Worm (Caenorhabditis elegans) whole organism, young adult: ENCODE data around the gene hpl-2.

Source experiments
- B0261.1 ChIP-seq: sonication (generic microtip); optimal IDR thresholded peaks from 2 replicates; lab custom pipeline; 2016; ENCODE audit warnings: mild to moderate bottlenecking, missing genetic modification characterization, moderate library complexity, missing compliant biosample characterization
- D2030.7 ChIP-seq: fragments of 200-800 bp; sonication (Bioruptor generic); IDR thresholded peaks from 2 replicates; pipeline ENCODE4 v1.3.6; 2022; ENCODE audit warnings: missing genetic modification reagents, missing genetic modification characterization, missing compliant biosample characterization
- F22D6.2 ChIP-seq: sonication (generic microtip); optimal IDR thresholded peaks from 2 replicates; lab custom pipeline; 2016; ENCODE audit warnings: mild to moderate bottlenecking, missing genetic modification characterization, missing compliant biosample characterization
- F23B12.7 ChIP-seq: sonication (generic microtip); optimal IDR thresholded peaks from 2 replicates; lab custom pipeline; 2017; ENCODE audit warnings: missing genetic modification characterization, mild to moderate bottlenecking, missing compliant biosample characterization, antibody characterized with exemption, moderate library complexity; ENCODE audit not compliant: insufficient read depth
- F57A8.1 ChIP-seq: fragments of 200-800 bp; sonication (Bioruptor generic); optimal IDR thresholded peaks from 2 replicates; lab custom pipeline; 2018; ENCODE audit warnings: mild to moderate bottlenecking, missing genetic modification characterization, moderate library complexity, missing compliant biosample characterization
- F57C9.4 ChIP-seq: sonication (generic microtip); optimal IDR thresholded peaks from 2 replicates; lab custom pipeline; 2017; ENCODE audit warnings: mild to moderate bottlenecking, missing genetic modification characterization, missing compliant biosample characterization
- T07F8.4 ChIP-seq: sonication (generic microtip); optimal IDR thresholded peaks from 2 replicates; lab custom pipeline; 2016; ENCODE audit warnings: mild to moderate bottlenecking, missing genetic modification characterization, moderate library complexity, missing compliant biosample characterization
- Y53F4B.3 ChIP-seq: fragments of 200-800 bp; sonication (Bioruptor generic); IDR thresholded peaks from 2 replicates; pipeline ENCODE4 v1.3.6; 2022; ENCODE audit warnings: missing genetic modification reagents, missing genetic modification characterization, missing compliant biosample characterization
- Y56A3A.18 ChIP-seq: fragments of 200-800 bp; sonication (Bioruptor generic); IDR thresholded peaks from 2 replicates; pipeline ENCODE4 v1.3.6; 2022; ENCODE audit warnings: missing genetic modification reagents, missing genetic modification characterization, missing compliant biosample characterization
- Y79H2A.3 ChIP-seq: fragments of 200-800 bp; sonication (Bioruptor generic); conservative IDR thresholded peaks from 2 replicates; pipeline ENCODE4 v1.3.6; 2022; ENCODE audit warnings: missing genetic modification reagents, missing genetic modification characterization, missing compliant biosample characterization
- Y95B8A.8 ChIP-seq: fragments of 200-800 bp; sonication (Bioruptor generic); IDR thresholded peaks from 2 replicates; pipeline ENCODE4 v1.3.6; 2022; ENCODE audit warnings: missing genetic modification reagents, missing genetic modification characterization, missing compliant biosample characterization
- akir-1 ChIP-seq: fragments of 200-800 bp; sonication (Bioruptor generic); optimal IDR thresholded peaks from 2 replicates; lab custom pipeline; 2018; ENCODE audit warnings: mild to moderate bottlenecking, missing genetic modification characterization, moderate library complexity, missing compliant biosample characterization
- atf-7 ChIP-seq: sonication (generic microtip); optimal IDR thresholded peaks from 2 replicates; lab custom pipeline; 2017; ENCODE audit warnings: mild to moderate bottlenecking, missing genetic modification characterization, missing compliant biosample characterization
- attf-5 ChIP-seq: fragments of 200-800 bp; sonication (Bioruptor generic); optimal IDR thresholded peaks from 2 replicates; lab custom pipeline; 2018; ENCODE audit warnings: mild to moderate bottlenecking, missing genetic modification characterization, missing compliant biosample characterization
- attf-6 ChIP-seq: fragments of 200-800 bp; sonication (Bioruptor generic); IDR thresholded peaks from 2 replicates; pipeline ENCODE4 v1.3.6; 2022; ENCODE audit warnings: missing genetic modification reagents, missing genetic modification characterization, missing compliant biosample characterization
- cebp-2 ChIP-seq: fragments of 200-800 bp; sonication (Bioruptor generic); IDR thresholded peaks from 2 replicates; pipeline ENCODE4 v1.3.6; 2022; ENCODE audit warnings: missing genetic modification characterization, missing compliant biosample characterization
- ceh-40 ChIP-seq: fragments of 200-800 bp; sonication (Bioruptor generic); IDR thresholded peaks from 2 replicates; pipeline ENCODE4 v1.3.6; 2022; ENCODE audit warnings: missing genetic modification characterization, missing compliant biosample characterization
- ceh-91 ChIP-seq: fragments of 200-800 bp; sonication (Bioruptor generic); IDR thresholded peaks from 2 replicates; pipeline ENCODE4 v1.3.6; 2022; ENCODE audit warnings: missing genetic modification reagents, missing genetic modification characterization, missing compliant biosample characterization
- chd-7 ChIP-seq: sonication (generic microtip); optimal IDR thresholded peaks from 2 replicates; lab custom pipeline; 2016; ENCODE audit warnings: mild to moderate bottlenecking, missing genetic modification characterization, moderate library complexity, missing compliant biosample characterization
- die-1 ChIP-seq: sonication (generic microtip); optimal IDR thresholded peaks from 2 replicates; lab custom pipeline; 2016; ENCODE audit warnings: missing genotype, mild to moderate bottlenecking, missing genetic modification characterization, missing compliant biosample characterization
- egl-18 ChIP-seq: fragments of 200-800 bp; sonication (Bioruptor generic); IDR thresholded peaks from 2 replicates; pipeline ENCODE4 v1.3.6; 2022; ENCODE audit warnings: missing genetic modification reagents, missing genetic modification characterization, missing compliant biosample characterization
- egl-44 ChIP-seq: fragments of 200-800 bp; sonication (Bioruptor generic); IDR thresholded peaks from 2 replicates; pipeline ENCODE4 v1.3.6; 2022; ENCODE audit warnings: missing genetic modification reagents, missing genetic modification characterization, missing compliant biosample characterization
- ets-4 ChIP-seq: fragments of 200-800 bp; sonication (Bioruptor generic); optimal IDR thresholded peaks from 2 replicates; lab custom pipeline; 2018; ENCODE audit warnings: mild to moderate bottlenecking, missing genetic modification characterization, missing compliant biosample characterization
- gei-17 ChIP-seq: fragments of 200-800 bp; sonication (Bioruptor generic); optimal IDR thresholded peaks from 2 replicates; lab custom pipeline; 2018; ENCODE audit warnings: mild to moderate bottlenecking, missing genetic modification characterization, missing compliant biosample characterization
- hlh-26 ChIP-seq: fragments of 200-800 bp; sonication (Bioruptor generic); conservative IDR thresholded peaks from 2 replicates; pipeline ENCODE4 v1.3.6; 2022; ENCODE audit warnings: missing genetic modification reagents, missing genetic modification characterization, missing compliant biosample characterization
- hmg-20 ChIP-seq: fragments of 200-800 bp; sonication (Bioruptor generic); IDR thresholded peaks from 2 replicates; pipeline ENCODE4 v1.3.6; 2022; ENCODE audit warnings: missing genetic modification reagents, missing genetic modification characterization, missing compliant biosample characterization
- let-607 ChIP-seq, 2 experiments: fragments of 200-800 bp in 1 of 2; sonication (Bioruptor generic) in 1 of 2; sonication (generic microtip) in 1 of 2; optimal IDR thresholded peaks; 2 replicates each; lab custom pipeline; 2016 to 2018; ENCODE audit warnings: mild to moderate bottlenecking in 2 of 2, missing compliant biosample characterization in 2 of 2, missing genetic modification characterization in 2 of 2, moderate library complexity in 2 of 2, missing genotype in 1 of 2
- lin-54 ChIP-seq: fragments of 200-800 bp; sonication (Bioruptor generic); optimal IDR thresholded peaks from 2 replicates; lab custom pipeline; 2018; ENCODE audit warnings: mild to moderate bottlenecking, missing genetic modification characterization, missing compliant biosample characterization
- madf-10 ChIP-seq: sonication (generic microtip); optimal IDR thresholded peaks from 2 replicates; lab custom pipeline; 2016; ENCODE audit warnings: mild to moderate bottlenecking, missing genetic modification characterization, missing compliant biosample characterization
- madf-6 ChIP-seq: fragments of 200-800 bp; sonication (Bioruptor generic); IDR thresholded peaks from 2 replicates; pipeline ENCODE4 v1.3.6; 2022; ENCODE audit warnings: missing genetic modification reagents, missing genetic modification characterization, missing compliant biosample characterization
- mcd-1 ChIP-seq: fragments of 200-800 bp; sonication (Bioruptor generic); IDR thresholded peaks from 2 replicates; pipeline ENCODE4 v1.3.6; 2022; ENCODE audit warnings: missing genetic modification reagents, missing genetic modification characterization, missing compliant biosample characterization
- mes-4 ChIP-seq: sonication (generic microtip); optimal IDR thresholded peaks from 2 replicates; lab custom pipeline; 2016; ENCODE audit warnings: missing genotype, missing genetic modification characterization, missing compliant biosample characterization
- nfya-1 ChIP-seq: sonication (generic microtip); optimal IDR thresholded peaks from 2 replicates; lab custom pipeline; 2017; ENCODE audit warnings: antibody characterized with exemption, missing compliant biosample characterization, missing genetic modification characterization, borderline replicate concordance; ENCODE audit not compliant: insufficient read depth
- nhr-120 ChIP-seq: fragments of 200-800 bp; sonication (Bioruptor generic); IDR thresholded peaks from 2 replicates; pipeline ENCODE4 v1.3.6; 2022; ENCODE audit warnings: missing genetic modification characterization, missing compliant biosample characterization
- nhr-179 ChIP-seq: sonication (generic microtip); optimal IDR thresholded peaks from 2 replicates; lab custom pipeline; 2016; ENCODE audit warnings: mild to moderate bottlenecking, missing genetic modification characterization, missing compliant biosample characterization
- nhr-90 ChIP-seq: sonication (generic microtip); optimal IDR thresholded peaks from 2 replicates; lab custom pipeline; 2016; ENCODE audit warnings: missing genotype, mild to moderate bottlenecking, missing genetic modification characterization, missing compliant biosample characterization
- pbrm-1 ChIP-seq: fragments of 200-800 bp; sonication (Bioruptor generic); IDR thresholded peaks from 2 replicates; pipeline ENCODE4 v1.3.6; 2022; ENCODE audit warnings: missing genetic modification reagents, missing genetic modification characterization, missing compliant biosample characterization
- pha-4 ChIP-seq: fragments of 150-350 bp; sonication (generic microtip); optimal IDR thresholded peaks from 2 replicates; lab custom pipeline; 2014; ENCODE audit warnings: missing biosample characterization, missing genetic modification reagents, missing genetic modification characterization
- rec-8 ChIP-seq, 2 experiments: sonication (generic microtip); optimal IDR thresholded peaks; 2 replicates each; lab custom pipeline; 2016; ENCODE audit warnings: mild to moderate bottlenecking in 2 of 2, missing genetic modification characterization in 2 of 2, missing genetic modification reagents in 2 of 2, missing genotype in 2 of 2, missing biosample characterization in 1 of 2, missing compliant biosample characterization in 1 of 2, moderate library complexity in 1 of 2
- sea-2 ChIP-seq: fragments of 200-800 bp; sonication (Bioruptor generic); IDR thresholded peaks from 2 replicates; pipeline ENCODE4 v1.3.6; 2022; ENCODE audit warnings: missing genetic modification characterization, missing compliant biosample characterization
- snpc-1.1 ChIP-seq: sonication (generic microtip); optimal IDR thresholded peaks from 2 replicates; lab custom pipeline; 2017; ENCODE audit warnings: missing genetic modification characterization, mild to moderate bottlenecking, missing compliant biosample characterization, antibody characterized with exemption, moderate library complexity, missing genotype, missing genetic modification reagents; ENCODE audit not compliant: insufficient read depth
- snpc-3.4 ChIP-seq: sonication (generic microtip); optimal IDR thresholded peaks from 2 replicates; lab custom pipeline; 2017; ENCODE audit warnings: missing genetic modification characterization, mild to moderate bottlenecking, missing compliant biosample characterization, antibody characterized with exemption, moderate library complexity, missing genotype, missing genetic modification reagents
- snpc-4 ChIP-seq, 5 experiments: fragments of 150-350 bp in 1 of 5; sonication (generic microtip) in 4 of 5; optimal IDR thresholded peaks; 2 replicates each; lab custom pipeline; 2014 to 2018; ENCODE audit warnings: missing genetic modification characterization in 5 of 5, missing biosample characterization in 3 of 5, antibody characterized with exemption in 2 of 5, mild to moderate bottlenecking in 2 of 5, missing compliant biosample characterization in 2 of 5, missing genotype in 2 of 5, moderate library complexity in 2 of 5, missing genetic modification reagents in 1 of 5
- tlf-1 ChIP-seq: fragments of 200-800 bp; sonication (Bioruptor generic); optimal IDR thresholded peaks from 2 replicates; lab custom pipeline; 2018; ENCODE audit warnings: mild to moderate bottlenecking, missing genetic modification characterization, missing compliant biosample characterization
- unc-130 ChIP-seq: sonication (generic microtip); optimal IDR thresholded peaks from 2 replicates; lab custom pipeline; 2016; ENCODE audit warnings: missing genetic modification reagents, missing genetic modification characterization, missing compliant biosample characterization
- zfh-2 ChIP-seq: fragments of 200-800 bp; sonication (Bioruptor generic); conservative IDR thresholded peaks from 2 replicates; pipeline ENCODE4 v1.3.6; 2022; ENCODE audit warnings: missing genetic modification reagents, missing genetic modification characterization, missing compliant biosample characterization
- ztf-18 ChIP-seq: sonication (generic microtip); optimal IDR thresholded peaks from 2 replicates; lab custom pipeline; 2016; ENCODE audit warnings: missing genotype, mild to moderate bottlenecking, missing genetic modification characterization, missing compliant biosample characterization
- ztf-26 ChIP-seq: sonication (generic microtip); optimal IDR thresholded peaks from 2 replicates; lab custom pipeline; 2017; ENCODE audit warnings: missing genetic modification characterization, missing compliant biosample characterization

The hpl-2 gene

ce11 chrIII:10719057-10719456 is 36.3 kb downstream of the hpl-2 start:
- no peak for TF ChIP-seq unc-130
- 0 out of 2 replicates have a peak, but pooled peaks have one; percentile 9 for TF ChIP-seq pbrm-1 (GFP tag; lab: Robert Waterston, UW)
- no peak for TF ChIP-seq hlh-26 (GFP tag; lab: Robert Waterston, UW)
- no peak for TF ChIP-seq lin-54 (GFP tag; lab: Kevin White, UChicago)
- no peak for TF ChIP-seq snpc-3.4 (tag; lab: Kevin White, UChicago)
- TF ChIP-seq mcd-1 (GFP tag; lab: Robert Waterston, UW), result 0 out of 2 replicates have a peak, but pooled peaks have one; percentile 20
- peak; percentile 38 for TF ChIP-seq chd-7 (tag; lab: Kevin White, UChicago)
- TF ChIP-seq attf-5 (GFP tag; lab: Kevin White, UChicago), result no peak
- no peak for TF ChIP-seq nfya-1 (tag; lab: Kevin White, UChicago)
- TF ChIP-seq hmg-20 (GFP tag; lab: Robert Waterston, UW), result no peak
- TF ChIP-seq D2030.7 (GFP tag; lab: Robert Waterston, UW), result no peak
- TF ChIP-seq nhr-120 (GFP tag; lab: Robert Waterston, UW), result no peak
- TF ChIP-seq die-1 (tag; lab: Kevin White, UChicago), result no peak
- no peak for TF ChIP-seq ets-4 (GFP tag; lab: Kevin White, UChicago)
- no peak for TF ChIP-seq Y95B8A.8 (GFP tag; lab: Robert Waterston, UW)
- TF ChIP-seq pha-4 (tag; lab: Kevin White, UChicago), result no peak
- TF ChIP-seq madf-6 (GFP tag; lab: Robert Waterston, UW), result no peak
- TF ChIP-seq egl-44 (GFP tag; lab: Robert Waterston, UW), result no peak
- no peak for TF ChIP-seq mes-4 (tag; lab: Kevin White, UChicago)
- no peak for TF ChIP-seq F57A8.1 (GFP tag; lab: Kevin White, UChicago)
- TF ChIP-seq snpc-4 (GFP tag; optimal IDR thresholded peaks at IDR 0.05; lab: Kevin White, UChicago), result no peak
- no peak for TF ChIP-seq snpc-4 (tag; optimal IDR thresholded peaks at IDR 0.05; lab: Kevin White, UChicago)
- no peak for TF ChIP-seq F23B12.7
- no peak for TF ChIP-seq rec-8 (tag; optimal IDR thresholded peaks at IDR 0.05; lab: Kevin White, UChicago)
- TF ChIP-seq sea-2 (GFP tag; lab: Robert Waterston, UW), result no peak
- no peak for TF ChIP-seq let-607 (tag; optimal IDR thresholded peaks at IDR 0.05; lab: Kevin White, UChicago)
- no peak for TF ChIP-seq attf-6 (GFP tag; lab: Robert Waterston, UW)
- no peak for TF ChIP-seq snpc-1.1 (tag; lab: Kevin White, UChicago)
- TF ChIP-seq cebp-2 (GFP tag; lab: Robert Waterston, UW), result 0 out of 2 replicates have a peak, but pooled peaks have one; percentile 66
- TF ChIP-seq F22D6.2 (tag; lab: Kevin White, UChicago), result no peak
- TF ChIP-seq zfh-2 (GFP tag; lab: Robert Waterston, UW), result 0 out of 2 replicates have a peak, but pooled peaks have one; percentile 40
- no peak for TF ChIP-seq Y79H2A.3 (GFP tag; lab: Robert Waterston, UW)
- no peak for TF ChIP-seq nhr-179 (tag; lab: Kevin White, UChicago)
- no peak for TF ChIP-seq ztf-18 (tag; lab: Kevin White, UChicago)
- no peak for TF ChIP-seq Y53F4B.3 (GFP tag; lab: Robert Waterston, UW)
- TF ChIP-seq akir-1 (GFP tag; lab: Kevin White, UChicago), result no peak
- peak; percentile 23 for TF ChIP-seq ztf-26 (tag; lab: Kevin White, UChicago)
- no peak for TF ChIP-seq tlf-1
- no peak for TF ChIP-seq ceh-91 (GFP tag; lab: Robert Waterston, UW)
- TF ChIP-seq atf-7 (tag; lab: Kevin White, UChicago), result peak; percentile 18
- TF ChIP-seq gei-17, result no peak
- TF ChIP-seq B0261.1 (tag; lab: Kevin White, UChicago), result no peak
- TF ChIP-seq egl-18 (GFP tag; lab: Robert Waterston, UW), result no peak
- TF ChIP-seq ceh-40 (GFP tag; lab: Robert Waterston, UW), result no peak
- TF ChIP-seq F57C9.4 (tag; lab: Kevin White, UChicago), result no peak
- TF ChIP-seq T07F8.4 (tag; lab: Kevin White, UChicago), result no peak
- no peak for TF ChIP-seq Y56A3A.18
- TF ChIP-seq nhr-90 (tag; lab: Kevin White, UChicago), result no peak
- TF ChIP-seq madf-10, result no peak
